Fruit fly (Drosophila melanogaster): ENCODE results near the gene CG43185.
A peak's percentile ranks its signal among the peaks of the same experiment; 100 is the strongest.

The CG43185 gene

DNA sequence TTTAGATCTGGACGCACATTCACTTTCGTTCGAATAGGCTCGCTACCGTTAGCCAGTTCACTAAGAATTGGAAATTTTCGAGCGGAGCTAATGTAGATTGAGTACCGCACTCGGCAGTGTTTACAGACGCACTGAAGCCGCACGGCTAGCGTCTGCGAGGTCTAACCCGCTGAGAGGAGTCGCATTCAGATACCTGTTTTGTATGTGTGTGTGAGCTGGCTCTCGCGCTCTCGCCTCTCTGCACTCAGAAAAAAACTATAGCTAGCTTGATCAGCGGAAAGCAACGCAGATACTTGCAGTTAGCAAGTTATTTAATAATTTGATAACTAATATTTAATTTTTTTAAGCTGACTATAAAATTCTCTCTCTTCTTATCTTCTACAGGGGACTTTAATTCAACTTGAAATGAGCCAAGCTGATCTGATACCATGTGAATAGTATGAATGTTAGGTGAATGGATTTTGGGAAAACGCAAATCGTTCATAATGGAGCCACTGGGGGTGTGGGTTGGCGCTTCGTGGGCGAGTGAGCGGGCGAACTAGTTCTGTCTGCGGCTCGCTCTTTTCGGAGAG lies 5.2 kb upstream of the CG43185 start, which contains the start of gene rau (continued):
- TF ChIP-seq CG42726 (GFP tag; IDR thresholded peaks at IDR 0.05; ENCODE audit: partially characterized antibody) = peak; percentile 62; the same call in 1 of the 2 replicates
- peak; percentile 20 for TF ChIP-seq CrebB (tag; optimal IDR thresholded peaks at IDR 0.05)
- TF ChIP-seq h (optimal IDR thresholded peaks at IDR 0.05) = no peak
- TF ChIP-seq HmgZ (tag; optimal IDR thresholded peaks at IDR 0.05) = peak; percentile 77
- peak; percentile 57 for TF ChIP-seq sd (tag; optimal IDR thresholded peaks at IDR 0.05)
- TF ChIP-seq CG6175 (GFP tag; IDR thresholded peaks at IDR 0.05) = peak; percentile 55; the same call in 1 of the 3 replicates
- TF ChIP-seq Fer2 (tag; optimal IDR thresholded peaks at IDR 0.05) = peak; percentile 68
- TF ChIP-seq vfl (GFP tag; optimal IDR thresholded peaks at IDR 0.05) = peak; percentile 23
- TF ChIP-seq dysf (GFP tag; IDR thresholded peaks at IDR 0.05) = peak; percentile 77
- peak; percentile 71 for TF ChIP-seq CG18764 (GFP tag; optimal IDR thresholded peaks at IDR 0.05)
- peak; percentile 39; the same call in 1 of the 2 replicates for TF ChIP-seq CG14667 (GFP tag; IDR thresholded peaks at IDR 0.05)
- no peak for TF ChIP-seq p53 (GFP tag; optimal IDR thresholded peaks at IDR 0.05)
- TF ChIP-seq Dip3 (GFP tag; optimal IDR thresholded peaks at IDR 0.05) = peak; percentile 33
- no peak for TF ChIP-seq Myb (GFP tag; optimal IDR thresholded peaks at IDR 0.05)
- TF ChIP-seq CG13123 (GFP tag; optimal IDR thresholded peaks at IDR 0.05) = peak; percentile 40
- TF ChIP-seq lmd (GFP tag; IDR thresholded peaks at IDR 0.05) = peak; percentile 70; the same call in 1 of the 2 replicates
- peak; percentile 49 for TF ChIP-seq ems (GFP tag; optimal IDR thresholded peaks at IDR 0.05)
- TF ChIP-seq sc (optimal IDR thresholded peaks at IDR 0.05) = no peak
- peak; percentile 67 for TF ChIP-seq sc (GFP tag; optimal IDR thresholded peaks at IDR 0.05)
- TF ChIP-seq TFAM (GFP tag; optimal IDR thresholded peaks at IDR 0.05) = no peak
- TF ChIP-seq Doc2 (GFP tag; IDR thresholded peaks at IDR 0.05) = no peak
- peak; percentile 83 for TF ChIP-seq dmrt99B (tag; optimal IDR thresholded peaks at IDR 0.05)
- peak; percentile 73 for TF ChIP-seq CoRest (tag; optimal IDR thresholded peaks at IDR 0.05)
- TF ChIP-seq slp2 (GFP tag; optimal IDR thresholded peaks at IDR 0.05) = no peak
- peak in 1 of 2 experiments; percentile 75 for TF ChIP-seq eve (GFP tag; optimal IDR thresholded peaks at IDR 0.05)
- no peak; the same call in 1 of the 2 replicates for TF ChIP-seq CG8765 (GFP tag; IDR thresholded peaks at IDR 0.05)
- peak in 1 of 2 experiments; percentile 53 for TF ChIP-seq Eip74EF (GFP tag; optimal IDR thresholded peaks at IDR 0.05)
- TF ChIP-seq CG30403 (GFP tag; optimal IDR thresholded peaks at IDR 0.05) = peak; percentile 76
- no peak for TF ChIP-seq inv (GFP tag; IDR thresholded peaks at IDR 0.05; ENCODE audit: partially characterized antibody)
- peak; percentile 70 for TF ChIP-seq CG4328 (GFP tag; optimal IDR thresholded peaks at IDR 0.05)
- TF ChIP-seq CTCF (GFP tag; optimal IDR thresholded peaks at IDR 0.05) = peak; percentile 2
- TF ChIP-seq CG1233 (GFP tag; optimal IDR thresholded peaks at IDR 0.05) = peak; percentile 61
- no peak for TF ChIP-seq lov (optimal IDR thresholded peaks at IDR 0.05)
- 0 out of 3 replicates have a peak, but pooled peaks have one; percentile 57 for TF ChIP-seq lov (GFP tag; IDR thresholded peaks at IDR 0.05)
- peak; percentile 59 for TF ChIP-seq CG9437 (GFP tag; optimal IDR thresholded peaks at IDR 0.05)
- TF ChIP-seq CG16863 (GFP tag; optimal IDR thresholded peaks at IDR 0.05) = peak; percentile 23
- peak; percentile 59 for TF ChIP-seq CG18619 (GFP tag; optimal IDR thresholded peaks at IDR 0.05)
- TF ChIP-seq Antp (GFP tag; optimal IDR thresholded peaks at IDR 0.05) = no peak
- peak; percentile 56; the same call in 1 of the 2 replicates for TF ChIP-seq gsb (GFP tag; IDR thresholded peaks at IDR 0.05)
- peak; percentile 40 for TF ChIP-seq CG17186 (GFP tag; optimal IDR thresholded peaks at IDR 0.05)
- TF ChIP-seq stc (GFP tag; IDR thresholded peaks at IDR 0.05) = no peak
- TF ChIP-seq ase (GFP tag; IDR thresholded peaks at IDR 0.05) = peak; percentile 37; the same call in 1 of the 3 replicates
- TF ChIP-seq Opbp (GFP tag; IDR thresholded peaks at IDR 0.05; ENCODE audit: partially characterized antibody) = peak; percentile 47; the same call in 2 of the 3 replicates
- 0 out of 3 replicates have a peak, but pooled peaks have one; percentile 39 for TF ChIP-seq gce (GFP tag; IDR thresholded peaks at IDR 0.05)
- peak; percentile 69 for TF ChIP-seq nmo (GFP tag; optimal IDR thresholded peaks at IDR 0.05)
- peak; percentile 27; the same call in 1 of the 2 replicates for TF ChIP-seq amos (GFP tag; IDR thresholded peaks at IDR 0.05; ENCODE audit: partially characterized antibody)
- TF ChIP-seq CG6791 (GFP tag; IDR thresholded peaks at IDR 0.05; ENCODE audit: partially characterized antibody) = no peak
- TF ChIP-seq bab2 (GFP tag; optimal IDR thresholded peaks at IDR 0.05) = no peak
- TF ChIP-seq tgo (GFP tag; IDR thresholded peaks at IDR 0.05) = peak; percentile 40; the same call in 1 of the 3 replicates
- TF ChIP-seq CG7556 (GFP tag; optimal IDR thresholded peaks at IDR 0.05) = peak; percentile 82
- peak; percentile 73 for TF ChIP-seq CG13894 (tag; optimal IDR thresholded peaks at IDR 0.05)

Measured in whole organism, embryonic.